Worm (Caenorhabditis elegans): ENCODE results near the gene nlp-22.

- TF ChIP-seq ama-1 (optimal IDR thresholded peaks at IDR 0.05) (no peak), flt-1 (GFP tag; IDR thresholded peaks at IDR 0.05) (no peak), hnd-1 (tag; optimal IDR thresholded peaks at IDR 0.05) (no peak), scrt-1 (GFP tag; IDR thresholded peaks at IDR 0.05) (no peak), sea-1 (GFP tag; conservative IDR thresholded peaks at IDR 0.05) (no peak), ceh-36 (tag; optimal IDR thresholded peaks at IDR 0.05) (no peak), hmbx-1 (tag; optimal IDR thresholded peaks at IDR 0.05) (no peak), tra-4 (tag; optimal IDR thresholded peaks at IDR 0.05) (no peak)
Measured at ce11 chrX:2341989-2342388, at the start of gene nlp-22.

Data from whole organism, early embryonic.